Worm (Caenorhabditis elegans): ENCODE measurements around the gene R07A4.4.

R07A4.4 gene

DNA sequence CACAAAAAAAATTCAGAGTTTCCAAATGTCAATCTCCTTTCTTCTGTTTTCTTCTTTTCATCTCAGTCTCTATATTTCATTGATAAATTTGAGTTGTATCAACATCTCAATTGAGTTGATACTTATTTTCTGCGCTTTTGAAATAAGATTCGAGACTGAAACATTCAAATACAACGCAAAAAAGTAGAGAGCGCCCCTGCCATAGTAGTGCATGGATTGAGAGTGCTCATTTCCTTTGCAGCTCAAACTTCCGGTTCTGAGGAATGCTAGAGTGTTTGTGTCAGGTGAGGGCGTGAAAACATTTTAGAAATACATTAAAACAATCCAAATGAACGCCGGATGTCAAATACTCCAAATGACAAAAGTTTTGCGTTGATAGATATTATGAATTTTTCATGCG, 5.9 kb upstream of the R07A4.4 start:
- TF ChIP-seq ceh-9 (tag; optimal IDR thresholded peaks at IDR 0.05): no peak
- no peak for TF ChIP-seq nhr-43 (tag; optimal IDR thresholded peaks at IDR 0.05; ENCODE audit: poor library complexity, severe bottlenecking)
- TF ChIP-seq nhr-28 (tag; optimal IDR thresholded peaks at IDR 0.05): no peak
- no peak for TF ChIP-seq egl-5 (tag; optimal IDR thresholded peaks at IDR 0.05)
- no peak for TF ChIP-seq tbx-2 (tag; optimal IDR thresholded peaks at IDR 0.05)
- TF ChIP-seq pha-4 (tag; optimal IDR thresholded peaks at IDR 0.05): no peak
- no peak for TF ChIP-seq sea-2 (GFP tag; optimal IDR thresholded peaks at IDR 0.05)
- no peak for TF ChIP-seq daf-12 (tag; optimal IDR thresholded peaks at IDR 0.05)
- TF ChIP-seq ztf-4 (tag; optimal IDR thresholded peaks at IDR 0.05): no peak
- no peak for TF ChIP-seq unc-39 (tag; optimal IDR thresholded peaks at IDR 0.05)

DNA sequence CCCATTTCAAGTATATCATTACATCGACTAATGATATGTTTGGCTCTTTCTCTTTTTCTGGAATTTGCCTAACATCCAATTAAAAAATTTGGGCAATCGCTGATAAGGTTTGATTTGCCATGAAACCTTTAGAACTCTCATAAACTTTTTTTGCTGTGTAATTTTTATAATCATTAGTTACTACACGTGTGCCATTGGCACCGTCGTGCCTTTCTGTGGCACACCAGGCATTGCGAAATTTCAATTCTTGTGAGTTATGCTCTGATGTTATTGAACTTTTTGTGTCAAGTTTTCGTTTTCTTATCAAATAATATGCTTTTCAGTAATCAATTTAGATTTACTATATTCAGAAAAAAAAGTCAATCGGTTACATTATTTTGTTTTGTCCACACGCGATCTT, 3.5 kb upstream of the R07A4.4 start:
- peak; percentile 54 for TF ChIP-seq elt-2 (tag; optimal IDR thresholded peaks at IDR 0.05)
- no peak for TF ChIP-seq mdl-1 (tag; optimal IDR thresholded peaks at IDR 0.05)
- TF ChIP-seq lin-39 (tag; optimal IDR thresholded peaks at IDR 0.05): no peak
- no peak for TF ChIP-seq unc-39 (tag; optimal IDR thresholded peaks at IDR 0.05)

DNA sequence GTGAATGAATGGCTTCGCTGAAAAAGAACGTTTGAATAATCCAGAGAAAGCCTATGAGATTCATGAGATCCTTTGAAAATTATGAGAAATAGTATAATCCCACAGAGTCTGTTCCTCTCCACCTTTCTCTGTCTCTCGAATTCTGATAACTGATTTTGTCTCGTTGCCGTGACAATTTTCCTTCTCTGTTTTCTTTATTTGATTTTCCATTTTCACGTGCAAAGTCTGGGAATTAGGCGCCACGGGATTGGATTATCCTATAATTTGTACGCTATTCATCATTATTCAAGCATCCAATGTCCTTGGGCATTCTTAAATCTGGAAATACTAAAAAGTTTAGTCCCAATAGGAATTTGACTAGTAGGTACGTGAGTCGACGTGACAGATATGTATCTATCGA, 945 bp upstream of the R07A4.4 start:
- TF ChIP-seq nhr-23 (tag; optimal IDR thresholded peaks at IDR 0.05) (no peak), skn-1 (tag; optimal IDR thresholded peaks at IDR 0.05) (no peak)

DNA sequence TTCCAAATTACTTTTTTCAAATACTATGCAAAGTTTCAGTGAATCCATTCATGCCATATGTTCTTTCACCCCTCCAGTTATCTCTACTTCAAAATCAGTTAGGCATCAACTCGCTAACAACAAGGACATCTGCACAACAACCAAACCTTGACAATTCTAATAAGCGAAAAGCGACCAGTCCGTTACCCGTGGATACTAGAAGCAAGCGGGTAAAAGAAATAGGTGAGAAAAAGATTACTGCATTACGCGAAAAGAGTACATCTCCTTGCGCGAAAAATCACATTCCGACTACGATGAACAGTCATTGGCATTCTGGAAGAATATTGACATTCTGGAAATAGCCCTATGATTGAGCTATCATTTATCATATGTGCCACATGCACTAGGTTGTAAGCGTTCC, 1.3 kb downstream of the R07A4.4 start:
- TF ChIP-seq nhr-23 (tag; optimal IDR thresholded peaks at IDR 0.05) (peak; percentile 26), egl-27 (tag; optimal IDR thresholded peaks at IDR 0.05) (no peak), nhr-76 (tag; optimal IDR thresholded peaks at IDR 0.05) (no peak), nfya-1 (tag; optimal IDR thresholded peaks at IDR 0.05; ENCODE audit: insufficient read depth) (no peak), ama-1 (optimal IDR thresholded peaks at IDR 0.05) (no peak), ceh-16 (tag; optimal IDR thresholded peaks at IDR 0.05) (no peak), mdl-1 (tag; optimal IDR thresholded peaks at IDR 0.05) (no peak), elt-1 (tag; optimal IDR thresholded peaks at IDR 0.05) (no peak), pqm-1 (tag; optimal IDR thresholded peaks at IDR 0.05) (no peak), ztf-4 (tag; optimal IDR thresholded peaks at IDR 0.05) (no peak), snpc-4 (tag; optimal IDR thresholded peaks at IDR 0.05) (no peak), zag-1 (tag; optimal IDR thresholded peaks at IDR 0.05) (no peak), nhr-12 (tag; optimal IDR thresholded peaks at IDR 0.05) (no peak), ceh-82 (tag; optimal IDR thresholded peaks at IDR 0.05) (no peak), nhr-43 (tag; optimal IDR thresholded peaks at IDR 0.05; ENCODE audit: poor library complexity, severe bottlenecking) (peak; percentile 14), skn-1 (tag; optimal IDR thresholded peaks at IDR 0.05) (no peak), ztf-11 (tag; optimal IDR thresholded peaks at IDR 0.05) (no peak)

DNA sequence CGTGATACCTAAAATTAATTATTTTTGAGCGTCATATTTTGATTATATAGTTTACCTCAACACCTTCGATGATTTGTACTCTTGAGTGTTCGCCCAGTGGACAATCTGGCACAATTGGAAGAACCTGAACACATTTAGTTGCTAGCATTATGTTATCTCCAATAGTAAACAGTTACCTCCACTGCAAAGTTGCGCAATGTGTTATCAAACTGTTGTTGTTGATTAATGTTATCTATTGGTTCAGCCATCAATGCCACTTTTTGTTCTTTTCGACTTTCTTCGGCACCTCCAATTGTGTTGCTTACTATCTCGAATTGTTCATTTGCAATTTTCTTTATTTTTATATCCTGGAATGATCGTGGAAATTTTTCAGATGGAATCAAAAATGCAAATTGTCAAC, 3.0 kb downstream of the R07A4.4 start:
- TF ChIP-seq ZK546.5 (tag; optimal IDR thresholded peaks at IDR 0.05): no peak
- no peak for TF ChIP-seq nfya-1 (tag; optimal IDR thresholded peaks at IDR 0.05; ENCODE audit: insufficient read depth)
- TF ChIP-seq zag-1 (tag; optimal IDR thresholded peaks at IDR 0.05): no peak
- no peak for TF ChIP-seq nhr-237 (tag; optimal IDR thresholded peaks at IDR 0.05)

DNA sequence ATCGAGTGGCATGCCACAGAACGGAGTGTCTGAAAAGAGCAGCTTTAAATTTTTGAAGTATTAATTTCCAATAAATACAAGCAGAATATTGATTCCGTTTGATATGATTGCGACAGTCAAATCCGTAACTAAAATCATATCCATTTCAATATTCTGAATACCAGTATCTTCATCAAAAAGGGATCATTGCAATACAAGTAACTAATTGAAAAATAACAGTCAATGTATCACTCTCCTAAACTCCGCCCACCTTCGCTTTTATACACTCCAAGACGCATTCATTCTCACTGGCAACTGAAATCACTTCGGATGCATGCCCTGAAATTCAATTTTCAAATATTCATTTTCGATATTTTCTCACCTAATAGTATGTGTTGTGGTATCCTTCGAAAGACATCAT, 4.1 kb downstream of the R07A4.4 start, which contains the start of gene R07A4.3:
Gene R07A4.3, plus strand, starts transcription at position 301 of the 400 bp plus-strand sequence.
- no peak for TF ChIP-seq elt-2 (tag; optimal IDR thresholded peaks at IDR 0.05)
- no peak for TF ChIP-seq egl-5 (tag; optimal IDR thresholded peaks at IDR 0.05)
- TF ChIP-seq elt-1 (tag; optimal IDR thresholded peaks at IDR 0.05): no peak
- no peak for TF ChIP-seq aly-2 (tag; optimal IDR thresholded peaks at IDR 0.05)
- TF ChIP-seq ztf-4 (tag; optimal IDR thresholded peaks at IDR 0.05): no peak
- TF ChIP-seq hmg-11 (tag; optimal IDR thresholded peaks at IDR 0.05): no peak
- no peak for TF ChIP-seq pha-4 (tag; optimal IDR thresholded peaks at IDR 0.05)
- TF ChIP-seq tbx-2 (tag; optimal IDR thresholded peaks at IDR 0.05): no peak
- TF ChIP-seq skn-1 (tag; optimal IDR thresholded peaks at IDR 0.05): no peak
- TF ChIP-seq elt-3 (tag; optimal IDR thresholded peaks at IDR 0.05): no peak
- no peak for TF ChIP-seq R02D3.7 (tag; optimal IDR thresholded peaks at IDR 0.05)
- TF ChIP-seq nhr-237 (tag; optimal IDR thresholded peaks at IDR 0.05): no peak
- TF ChIP-seq nhr-28 (tag; optimal IDR thresholded peaks at IDR 0.05): no peak
- no peak for TF ChIP-seq nhr-23 (tag; optimal IDR thresholded peaks at IDR 0.05)
- no peak for TF ChIP-seq fkh-10 (GFP tag; optimal IDR thresholded peaks at IDR 0.05)
- TF ChIP-seq nhr-25 (tag; optimal IDR thresholded peaks at IDR 0.05): no peak
- no peak for TF ChIP-seq ceh-82 (tag; optimal IDR thresholded peaks at IDR 0.05)
- no peak for TF ChIP-seq snpc-4 (tag; optimal IDR thresholded peaks at IDR 0.05)
- TF ChIP-seq ceh-28 (tag; optimal IDR thresholded peaks at IDR 0.05): no peak
- TF ChIP-seq ztf-11 (tag; optimal IDR thresholded peaks at IDR 0.05): no peak
